Fruit fly (Drosophila melanogaster) whole organism, embryonic: Measurements from ENCODE around the gene lili.

Source experiments
- CG8089 ChIP-seq: fragments of 200-800 bp; sonication (Bioruptor generic); optimal IDR thresholded peaks from 3 replicates; lab custom pipeline; 2016; ENCODE audit warnings: missing biosample characterization, missing genetic modification characterization
- peb ChIP-seq: fragments of 200-800 bp; sonication (Bioruptor generic); IDR thresholded peaks from 2 replicates; pipeline ENCODE4 v1.3.6; 2022; ENCODE audit warnings: missing biosample characterization, missing genetic modification characterization

DNA sequence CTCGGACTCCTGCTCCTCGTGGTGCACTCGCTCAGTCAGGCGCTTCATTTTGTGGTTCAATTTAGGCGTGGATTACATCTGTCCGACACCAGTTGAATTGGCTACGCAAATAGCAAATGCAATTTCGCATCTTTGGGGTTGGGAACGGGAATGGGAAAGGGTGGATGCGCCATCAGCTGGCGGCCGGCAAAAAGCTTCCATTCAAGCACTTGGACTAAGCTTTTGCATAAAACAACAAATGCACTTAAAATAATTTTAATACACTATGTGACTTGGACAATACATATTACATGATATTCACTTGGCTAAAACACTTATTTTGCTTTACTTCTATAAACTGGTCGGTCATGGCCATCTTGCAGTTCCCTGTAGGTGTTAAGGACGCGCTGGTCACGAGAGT is 42.3 kb upstream of the lili start, which contains the start of gene HDAC11:
- TF ChIP-seq peb (GFP tag; lab: Robert Waterston, UW) (no peak), CG8089 (GFP tag; lab: Kevin White, UChicago) (no peak)
